Worm (Caenorhabditis elegans) whole organism, early embryonic: ENCODE data around the gene skr-17.

ENCODE experiments used
- B0310.2 ChIP-seq: sonication (generic microtip); optimal IDR thresholded peaks from 2 replicates; lab custom pipeline; 2016; ENCODE audit warnings: mild to moderate bottlenecking, missing genetic modification characterization, missing compliant biosample characterization
- F13C5.2 ChIP-seq: sonication (generic microtip); optimal IDR thresholded peaks from 2 replicates; lab custom pipeline; 2017; ENCODE audit warnings: mild to moderate bottlenecking, missing genetic modification characterization, inconsistent platforms, missing compliant biosample characterization
- aly-1 ChIP-seq: sonication (generic microtip); optimal IDR thresholded peaks from 2 replicates; lab custom pipeline; 2016; ENCODE audit warnings: missing genetic modification characterization, missing compliant biosample characterization
- ama-1 ChIP-seq: fragments of 150-350 bp; optimal IDR thresholded peaks from 2 replicates; lab custom pipeline; 2014
- ceh-13 ChIP-seq: fragments of 200-800 bp; sonication (Bioruptor generic); optimal IDR thresholded peaks from 2 replicates; lab custom pipeline; 2018; ENCODE audit warnings: mild to moderate bottlenecking, missing genetic modification characterization, missing compliant biosample characterization
- ceh-36 ChIP-seq: sonication (generic microtip); optimal IDR thresholded peaks from 2 replicates; lab custom pipeline; 2016; ENCODE audit warnings: missing genetic modification characterization, inconsistent platforms, missing compliant biosample characterization
- ets-7 ChIP-seq: sonication (generic microtip); optimal IDR thresholded peaks from 2 replicates; lab custom pipeline; 2016; ENCODE audit warnings: missing genotype, missing genetic modification characterization, missing compliant biosample characterization
- flt-1 ChIP-seq: fragments of 200-800 bp; sonication (Bioruptor generic); IDR thresholded peaks from 2 replicates; pipeline ENCODE4 v1.3.6; 2022; ENCODE audit warnings: missing genetic modification characterization, missing compliant biosample characterization
- hmbx-1 ChIP-seq: sonication (generic microtip); optimal IDR thresholded peaks from 2 replicates; lab custom pipeline; 2016; ENCODE audit warnings: mild to moderate bottlenecking, missing genetic modification characterization, missing compliant biosample characterization
- hmg-4 ChIP-seq: fragments of 200-800 bp; sonication (Bioruptor generic); optimal IDR thresholded peaks from 2 replicates; lab custom pipeline; 2018; ENCODE audit warnings: mild to moderate bottlenecking, missing genetic modification characterization, missing compliant biosample characterization
- hnd-1 ChIP-seq: sonication (generic microtip); optimal IDR thresholded peaks from 2 replicates; lab custom pipeline; 2016; ENCODE audit warnings: missing genetic modification characterization, missing compliant biosample characterization
- pes-1 ChIP-seq: fragments of 200-800 bp; sonication (Bioruptor generic); IDR thresholded peaks from 2 replicates; pipeline ENCODE4 v1.3.6; 2022; ENCODE audit warnings: missing genetic modification reagents, missing genetic modification characterization, missing compliant biosample characterization
- scrt-1 ChIP-seq: fragments of 200-800 bp; sonication (Bioruptor generic); IDR thresholded peaks from 2 replicates; pipeline ENCODE4 v1.3.6; 2022; ENCODE audit warnings: missing genetic modification characterization, missing compliant biosample characterization
- sea-1 ChIP-seq: fragments of 200-800 bp; sonication (Bioruptor generic); conservative IDR thresholded peaks from 2 replicates; pipeline ENCODE4 v1.3.6; 2022; ENCODE audit warnings: missing genetic modification characterization, missing compliant biosample characterization
- tbx-11 ChIP-seq: fragments of 200-800 bp; sonication (Bioruptor generic); IDR thresholded peaks from 2 replicates; pipeline ENCODE4 v1.3.6; 2022; ENCODE audit warnings: missing genetic modification characterization, missing compliant biosample characterization
- tbx-37 ChIP-seq: fragments of 200-800 bp; sonication (Bioruptor generic); conservative IDR thresholded peaks from 2 replicates; pipeline ENCODE4 v1.3.6; 2022; ENCODE audit warnings: missing genetic modification reagents, missing genetic modification characterization, missing compliant biosample characterization
- tra-4 ChIP-seq: sonication (generic microtip); optimal IDR thresholded peaks from 2 replicates; lab custom pipeline; 2017; ENCODE audit warnings: missing genetic modification characterization, missing compliant biosample characterization

skr-17 gene

ce11 chrII:7806054-7806453, 22.7 kb downstream of the skr-17 start:
- TF ChIP-seq hmbx-1 (tag; lab: Kevin White, UChicago) (no peak), tra-4 (tag; lab: Kevin White, UChicago) (no peak), sea-1 (GFP tag; lab: Robert Waterston, UW) (no peak), B0310.2 (no peak)

- no peak for TF ChIP-seq F13C5.2 (tag; lab: Kevin White, UChicago)
- no peak for TF ChIP-seq hmg-4 (GFP tag; lab: Kevin White, UChicago)
- TF ChIP-seq B0310.2 = no peak
- TF ChIP-seq tbx-37 (GFP tag; lab: Robert Waterston, UW) = no peak
- no peak for TF ChIP-seq tbx-11 (GFP tag; lab: Robert Waterston, UW)
Observed at ce11 chrII:7806872-7807271, 23.6 kb downstream of the skr-17 start.

ce11 chrII:7808153-7808552, 24.8 kb downstream of the skr-17 start:
- no peak for TF ChIP-seq hmbx-1 (tag; lab: Kevin White, UChicago)
- TF ChIP-seq pes-1 = no peak
- TF ChIP-seq ama-1 (lab: Kevin White, UChicago) = no peak
- TF ChIP-seq ceh-36 (tag; lab: Kevin White, UChicago) = no peak
- TF ChIP-seq aly-1 (tag; lab: Kevin White, UChicago) = no peak
- no peak for TF ChIP-seq F13C5.2 (tag; lab: Kevin White, UChicago)
- TF ChIP-seq ets-7 (tag; lab: Kevin White, UChicago) = no peak
- TF ChIP-seq tbx-11 (GFP tag; lab: Robert Waterston, UW) = no peak
- no peak for TF ChIP-seq hnd-1
- TF ChIP-seq flt-1 (GFP tag; lab: Robert Waterston, UW) = no peak
- TF ChIP-seq tra-4 (tag; lab: Kevin White, UChicago) = no peak
- TF ChIP-seq sea-1 (GFP tag; lab: Robert Waterston, UW) = no peak
- TF ChIP-seq tbx-37 (GFP tag; lab: Robert Waterston, UW) = no peak
- no peak for TF ChIP-seq hmg-4 (GFP tag; lab: Kevin White, UChicago)
- no peak for TF ChIP-seq ceh-13 (GFP tag; lab: Kevin White, UChicago)
- no peak for TF ChIP-seq B0310.2

- TF ChIP-seq tbx-37 (GFP tag; lab: Robert Waterston, UW) (no peak), B0310.2 (no peak), ceh-13 (GFP tag; lab: Kevin White, UChicago) (no peak), ama-1 (lab: Kevin White, UChicago) (no peak), scrt-1 (GFP tag; lab: Robert Waterston, UW) (no peak), ceh-36 (tag; lab: Kevin White, UChicago) (no peak), ets-7 (tag; lab: Kevin White, UChicago) (no peak), F13C5.2 (tag; lab: Kevin White, UChicago) (no peak), hmbx-1 (tag; lab: Kevin White, UChicago) (no peak), aly-1 (tag; lab: Kevin White, UChicago) (no peak), pes-1 (no peak), tbx-11 (GFP tag; lab: Robert Waterston, UW) (no peak), flt-1 (GFP tag; lab: Robert Waterston, UW) (no peak), tra-4 (tag; lab: Kevin White, UChicago) (no peak), hmg-4 (GFP tag; lab: Kevin White, UChicago) (no peak), sea-1 (GFP tag; lab: Robert Waterston, UW) (no peak), hnd-1 (no peak)
Observed at ce11 chrII:7808950-7809349, 25.6 kb downstream of the skr-17 start.

DNA sequence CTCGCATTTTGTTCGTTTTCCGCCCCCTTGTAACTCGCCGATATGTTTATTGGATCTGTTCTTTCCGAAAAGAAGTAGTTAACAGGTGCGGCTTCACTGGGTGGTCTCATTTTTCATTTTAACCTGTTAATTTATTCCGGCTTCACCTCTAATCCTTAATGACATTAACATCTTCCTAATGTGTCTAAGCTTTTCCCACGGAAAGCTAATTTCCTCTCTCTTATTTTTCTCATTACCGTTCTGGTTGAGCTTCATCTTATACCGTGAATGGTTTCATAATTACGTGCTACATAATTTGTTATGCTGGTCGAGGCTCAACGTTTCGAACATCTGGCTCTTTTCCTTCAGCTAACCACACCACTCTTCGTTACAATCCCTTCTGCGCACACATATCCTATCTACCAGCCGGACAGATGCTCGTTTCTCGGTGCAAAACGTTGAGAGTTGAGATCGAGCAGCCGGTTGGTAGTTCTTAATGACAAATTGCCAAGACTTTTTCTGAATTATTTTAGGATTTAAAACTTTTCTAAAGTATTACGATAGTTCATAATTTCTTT, 26.1 kb downstream of the skr-17 start:
- TF ChIP-seq F13C5.2 (tag; lab: Kevin White, UChicago) (no peak), hnd-1 (no peak), ets-7 (tag; lab: Kevin White, UChicago) (no peak), hmbx-1 (tag; lab: Kevin White, UChicago) (no peak), tbx-11 (GFP tag; lab: Robert Waterston, UW) (no peak), ceh-13 (GFP tag; lab: Kevin White, UChicago) (no peak), tra-4 (tag; lab: Kevin White, UChicago) (peak; percentile 3), scrt-1 (GFP tag; lab: Robert Waterston, UW) (no peak), pes-1 (no peak), aly-1 (tag; lab: Kevin White, UChicago) (no peak), hmg-4 (GFP tag; lab: Kevin White, UChicago) (peak; percentile 58), ceh-36 (tag; lab: Kevin White, UChicago) (peak; percentile 4), sea-1 (GFP tag; lab: Robert Waterston, UW) (no peak), B0310.2 (no peak), ama-1 (lab: Kevin White, UChicago) (no peak), flt-1 (GFP tag; lab: Robert Waterston, UW) (no peak), tbx-37 (GFP tag; lab: Robert Waterston, UW) (no peak)

ce11 chrII:7810162-7810868, 27.0 kb downstream of the skr-17 start:
- TF ChIP-seq aly-1 (tag; lab: Kevin White, UChicago) (no peak), sea-1 (GFP tag; lab: Robert Waterston, UW) (no peak), flt-1 (GFP tag; lab: Robert Waterston, UW) (no peak), tbx-37 (GFP tag; lab: Robert Waterston, UW) (no peak), F13C5.2 (tag; lab: Kevin White, UChicago) (no peak), ceh-13 (GFP tag; lab: Kevin White, UChicago) (no peak)
